Worm (Caenorhabditis elegans) whole organism, L4/young adult: Measurements from ENCODE around the gene W08F4.7.

Experiments used
- W03F9.2 ChIP-seq: fragments of 150-350 bp; optimal IDR thresholded peaks from 2 replicates; lab custom pipeline; 2014; ENCODE audit warnings: missing biosample characterization, missing genetic modification characterization
- dao-5 ChIP-seq: sonication (generic microtip); optimal IDR thresholded peaks from 2 replicates; lab custom pipeline; 2016; ENCODE audit warnings: missing genotype, missing genetic modification characterization, moderate library complexity, missing compliant biosample characterization

DNA sequence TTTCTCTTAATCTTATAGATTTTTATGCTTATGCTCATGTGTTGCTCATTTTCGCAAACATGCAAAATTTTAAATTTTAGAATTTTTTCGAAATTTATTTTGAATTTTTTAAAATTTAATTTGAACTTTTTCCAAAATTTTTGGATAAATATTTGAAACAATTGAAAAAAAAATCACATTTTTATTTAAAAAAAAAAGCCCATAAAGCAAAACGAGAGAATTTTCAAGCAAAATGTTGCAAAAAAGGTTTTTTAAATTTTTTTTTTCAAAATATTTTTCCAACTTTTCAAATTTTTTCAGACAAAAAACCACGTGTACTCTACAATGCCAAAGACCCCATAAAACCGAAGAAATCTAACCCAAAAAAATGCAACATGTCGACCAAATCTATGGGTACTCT is 21.3 kb downstream of the W08F4.7 start, which contains the start of the genes C09E8.1 and C09E8.6:
- TF ChIP-seq dao-5 (no peak), W03F9.2 (tag; lab: Kevin White, UChicago) (no peak)
